Fruit fly (Drosophila melanogaster) whole organism, pupa: ENCODE data around the gene Pkc98E.

Source experiments
- CG10348 ChIP-seq: fragments of 200-800 bp; sonication (Bioruptor generic); IDR thresholded peaks from 2 replicates; pipeline ENCODE4 v1.3.6; 2022; ENCODE audit warnings: missing biosample characterization, missing genetic modification characterization
- CG12605 ChIP-seq: fragments of 200-800 bp; sonication (Bioruptor generic); IDR thresholded peaks from 2 replicates; pipeline ENCODE4 v1.3.6; 2022; ENCODE audit warnings: missing biosample characterization, missing genetic modification characterization
- CG13204 ChIP-seq: fragments of 200-800 bp; sonication (Bioruptor generic); optimal IDR thresholded peaks from 2 replicates; lab custom pipeline; 2018; ENCODE audit warnings: missing biosample characterization, mild to moderate bottlenecking, missing genetic modification characterization, moderate library complexity
- CG14655 ChIP-seq: fragments of 200-800 bp; sonication (Bioruptor generic); optimal IDR thresholded peaks from 3 replicates; lab custom pipeline; 2017; ENCODE audit warnings: mild to moderate bottlenecking, missing biosample characterization, missing genetic modification reagents, missing genetic modification characterization
- CG15710 ChIP-seq: fragments of 200-800 bp; sonication (Bioruptor generic); optimal IDR thresholded peaks from 2 replicates; lab custom pipeline; 2018; ENCODE audit warnings: missing biosample characterization, mild to moderate bottlenecking, missing genetic modification characterization, moderate library complexity
- CG17806 ChIP-seq: fragments of 200-800 bp; sonication (Bioruptor generic); optimal IDR thresholded peaks from 2 replicates; lab custom pipeline; 2018; ENCODE audit warnings: missing biosample characterization, mild to moderate bottlenecking, missing genetic modification characterization, moderate library complexity
- CG32121 ChIP-seq: fragments of 200-800 bp; sonication (Bioruptor generic); IDR thresholded peaks from 2 replicates; pipeline ENCODE4 v1.3.6; 2022; ENCODE audit warnings: missing biosample characterization, missing genetic modification characterization
- CG34367 ChIP-seq: fragments of 200-800 bp; sonication (Bioruptor generic); optimal IDR thresholded peaks from 2 replicates; lab custom pipeline; 2018; ENCODE audit warnings: missing biosample characterization, mild to moderate bottlenecking, missing genetic modification characterization
- CG4496 ChIP-seq: fragments of 200-800 bp; sonication (Bioruptor generic); IDR thresholded peaks from 3 replicates; pipeline ENCODE4 v1.3.6; 2022; ENCODE audit warnings: missing biosample characterization, missing genetic modification characterization
- CG8159 ChIP-seq: fragments of 200-800 bp; sonication (Bioruptor generic); optimal IDR thresholded peaks from 3 replicates; lab custom pipeline; 2018; ENCODE audit warnings: missing biosample characterization, mild to moderate bottlenecking, missing genetic modification characterization, moderate library complexity
- CG8301 ChIP-seq: fragments of 200-800 bp; sonication (Bioruptor generic); optimal IDR thresholded peaks from 2 replicates; lab custom pipeline; 2018; ENCODE audit warnings: missing biosample characterization, mild to moderate bottlenecking, missing genetic modification characterization
- CG9948 ChIP-seq: fragments of 200-800 bp; sonication (Bioruptor generic); optimal IDR thresholded peaks from 2 replicates; lab custom pipeline; 2018; ENCODE audit warnings: missing biosample characterization, mild to moderate bottlenecking, missing genetic modification characterization, moderate library complexity
- D1 ChIP-seq: fragments of 200-800 bp; sonication (Bioruptor generic); optimal IDR thresholded peaks from 2 replicates; lab custom pipeline; 2018; ENCODE audit warnings: missing biosample characterization, mild to moderate bottlenecking, missing genetic modification characterization, moderate library complexity
- EcR ChIP-seq: fragments of 200-800 bp; sonication (Bioruptor generic); optimal IDR thresholded peaks from 3 replicates; lab custom pipeline; 2019; ENCODE audit warnings: missing biosample characterization, missing genetic modification characterization, mild to moderate bottlenecking, moderate library complexity, missing genetic modification reagents
- Ets98B ChIP-seq: fragments of 200-800 bp; sonication (Bioruptor generic); IDR thresholded peaks from 2 replicates; pipeline ENCODE4 v1.3.6; 2022; ENCODE audit warnings: missing biosample characterization, missing genetic modification characterization
- Pif1A ChIP-seq: fragments of 200-800 bp; sonication (Bioruptor generic); optimal IDR thresholded peaks from 3 replicates; lab custom pipeline; 2016; ENCODE audit warnings: missing biosample characterization, missing genetic modification characterization
- Pif1B ChIP-seq: fragments of 200-800 bp; sonication (Bioruptor generic); optimal IDR thresholded peaks from 3 replicates; lab custom pipeline; 2016; ENCODE audit warnings: missing biosample characterization, missing genetic modification characterization
- Snoo ChIP-seq: fragments of 200-800 bp; sonication (Bioruptor generic); optimal IDR thresholded peaks from 3 replicates; lab custom pipeline; 2017; ENCODE audit warnings: missing biosample characterization, mild to moderate bottlenecking, missing genetic modification characterization, inconsistent platforms
- fd96Ca ChIP-seq: fragments of 200-800 bp; sonication (Bioruptor generic); IDR thresholded peaks from 3 replicates; pipeline ENCODE4 v1.3.6; 2022; ENCODE audit warnings: missing biosample characterization, missing genetic modification characterization
- gl ChIP-seq: fragments of 200-800 bp; sonication (Bioruptor generic); optimal IDR thresholded peaks from 2 replicates; lab custom pipeline; 2018; ENCODE audit warnings: missing biosample characterization, mild to moderate bottlenecking, missing genetic modification characterization
- rn ChIP-seq: fragments of 200-800 bp; sonication (Bioruptor generic); IDR thresholded peaks from 2 replicates; pipeline ENCODE4 v1.3.6; 2022; ENCODE audit warnings: missing biosample characterization, missing genetic modification characterization

The Pkc98E gene

dm6 chr3R:29082511-29083296 is 43.7 kb downstream of the Pkc98E start:
- TF ChIP-seq CG32121: no peak
- no peak for TF ChIP-seq CG10348 (GFP tag; lab: Robert Waterston, UW)
- TF ChIP-seq D1 (tag; lab: Kevin White, UChicago): no peak
- TF ChIP-seq CG8159 (tag; lab: Kevin White, UChicago): peak; percentile 11
- no peak for TF ChIP-seq CG17806 (tag; lab: Kevin White, UChicago)
- no peak for TF ChIP-seq Pif1B (GFP tag; lab: Kevin White, UChicago)
- TF ChIP-seq CG8301 (tag; lab: Kevin White, UChicago): no peak
- peak; percentile 6 for TF ChIP-seq CG15710 (tag; lab: Kevin White, UChicago)
- TF ChIP-seq CG9948: no peak
- TF ChIP-seq rn (GFP tag; lab: Robert Waterston, UW): no peak
- no peak for TF ChIP-seq CG12605 (GFP tag; lab: Robert Waterston, UW)
- no peak for TF ChIP-seq Snoo (tag; lab: Kevin White, UChicago)
- TF ChIP-seq CG13204 (GFP tag; lab: Kevin White, UChicago): no peak
- peak; percentile 10 for TF ChIP-seq CG14655 (GFP tag; lab: Kevin White, UChicago)

dm6 chr3R:29083459-29084457 is 44.8 kb downstream of the Pkc98E start:
- TF ChIP-seq CG32121: no peak
- TF ChIP-seq rn (GFP tag; lab: Robert Waterston, UW): no peak
- TF ChIP-seq CG9948: peak; percentile 45
- TF ChIP-seq CG8159 (tag; lab: Kevin White, UChicago): peak; percentile 58
- no peak for TF ChIP-seq CG34367 (tag; lab: Kevin White, UChicago)
- TF ChIP-seq fd96Ca (GFP tag; lab: Robert Waterston, UW): no peak
- TF ChIP-seq CG13204 (GFP tag; lab: Kevin White, UChicago): no peak
- peak; percentile 24 for TF ChIP-seq Pif1A (GFP tag; lab: Kevin White, UChicago)
- peak; percentile 29 for TF ChIP-seq CG14655 (GFP tag; lab: Kevin White, UChicago)
- no peak for TF ChIP-seq CG10348 (GFP tag; lab: Robert Waterston, UW)
- no peak for TF ChIP-seq gl
- peak; percentile 39 for TF ChIP-seq Pif1B (GFP tag; lab: Kevin White, UChicago)
- TF ChIP-seq CG4496 (GFP tag; lab: Robert Waterston, UW): no peak
- TF ChIP-seq Ets98B (GFP tag; lab: Robert Waterston, UW): no peak
- TF ChIP-seq EcR: peak; percentile 31
- no peak for TF ChIP-seq Snoo (tag; lab: Kevin White, UChicago)
- no peak for TF ChIP-seq D1 (tag; lab: Kevin White, UChicago)
- TF ChIP-seq CG15710 (tag; lab: Kevin White, UChicago): peak; percentile 33
- TF ChIP-seq CG17806 (tag; lab: Kevin White, UChicago): peak; percentile 50
- TF ChIP-seq CG8301 (tag; lab: Kevin White, UChicago): peak; percentile 28
- TF ChIP-seq CG12605 (GFP tag; lab: Robert Waterston, UW): peak; percentile 17; the same call in 1 of the 2 replicates

dm6 chr3R:29086896-29087295 is 47.9 kb downstream of the Pkc98E start:
- TF ChIP-seq CG32121: no peak
- TF ChIP-seq gl: no peak
- TF ChIP-seq rn (GFP tag; lab: Robert Waterston, UW): no peak
- no peak for TF ChIP-seq CG17806 (tag; lab: Kevin White, UChicago)
- no peak for TF ChIP-seq Snoo (tag; lab: Kevin White, UChicago)

- TF ChIP-seq Pif1B (GFP tag; lab: Kevin White, UChicago) (no peak), CG10348 (GFP tag; lab: Robert Waterston, UW) (no peak), EcR (no peak), rn (GFP tag; lab: Robert Waterston, UW) (no peak), Snoo (tag; lab: Kevin White, UChicago) (no peak), CG4496 (GFP tag; lab: Robert Waterston, UW) (no peak), CG9948 (no peak)
Observed at dm6 chr3R:29087302-29087782, 48.4 kb downstream of the Pkc98E start.

dm6 chr3R:29087926-29088487 is 49.1 kb downstream of the Pkc98E start:
- TF ChIP-seq CG17806 (tag; lab: Kevin White, UChicago): peak; percentile 7
- no peak for TF ChIP-seq D1 (tag; lab: Kevin White, UChicago)
- TF ChIP-seq CG8301 (tag; lab: Kevin White, UChicago): no peak
- peak; percentile 67 for TF ChIP-seq CG13204 (GFP tag; lab: Kevin White, UChicago)
- TF ChIP-seq CG15710 (tag; lab: Kevin White, UChicago): no peak
- no peak for TF ChIP-seq rn (GFP tag; lab: Robert Waterston, UW)
- TF ChIP-seq Snoo (tag; lab: Kevin White, UChicago): no peak
- no peak for TF ChIP-seq CG9948
- peak; percentile 25 for TF ChIP-seq gl
- no peak for TF ChIP-seq CG14655 (GFP tag; lab: Kevin White, UChicago)
- TF ChIP-seq CG8159 (tag; lab: Kevin White, UChicago): peak; percentile 13
- no peak for TF ChIP-seq Pif1B (GFP tag; lab: Kevin White, UChicago)
- peak; percentile 61; the same call in 2 of the 3 replicates for TF ChIP-seq CG4496 (GFP tag; lab: Robert Waterston, UW)
- TF ChIP-seq CG32121: no peak
- peak; percentile 26; the same call in 1 of the 2 replicates for TF ChIP-seq Ets98B (GFP tag; lab: Robert Waterston, UW)
- peak; percentile 44; the same call in 1 of the 2 replicates for TF ChIP-seq CG12605 (GFP tag; lab: Robert Waterston, UW)
- no peak for TF ChIP-seq EcR
- no peak for TF ChIP-seq CG10348 (GFP tag; lab: Robert Waterston, UW)
- peak; percentile 20 for TF ChIP-seq Pif1A (GFP tag; lab: Kevin White, UChicago)
- TF ChIP-seq fd96Ca (GFP tag; lab: Robert Waterston, UW): no peak
- TF ChIP-seq CG34367 (tag; lab: Kevin White, UChicago): no peak
